Worm (Caenorhabditis elegans) whole organism, L4 larva: ENCODE measurements around the gene famp-1.

Experiments
- D1046.2 ChIP-seq: fragments of 200-800 bp; sonication (Bioruptor generic); IDR thresholded peaks from 2 replicates; pipeline ENCODE4 v1.3.6; 2022; ENCODE audit warnings: missing genetic modification characterization, missing compliant biosample characterization
- ZK546.5 ChIP-seq, 2 experiments: sonication (generic microtip); optimal IDR thresholded peaks; 2 replicates each; lab custom pipeline; 2017; ENCODE audit warnings: missing biosample characterization in 2 of 2, missing genetic modification characterization in 2 of 2
- aha-1 ChIP-seq: fragments of 150-350 bp; peaks from one replicate; lab custom pipeline; 2014; ENCODE audit warnings: missing biosample characterization, missing genetic modification characterization
- attf-4 ChIP-seq: sonication (generic microtip); optimal IDR thresholded peaks from 3 replicates; lab custom pipeline; 2017; ENCODE audit warnings: missing biosample characterization, missing genetic modification characterization
- ceh-82 ChIP-seq: sonication (generic microtip); optimal IDR thresholded peaks from 2 replicates; lab custom pipeline; 2017; ENCODE audit warnings: missing biosample characterization, missing genetic modification characterization
- daf-16 ChIP-seq, 3 experiments: sonication (generic microtip); optimal IDR thresholded peaks; 2 replicates each; lab custom pipeline; 2016 to 2017; ENCODE audit warnings: missing genetic modification characterization in 3 of 3, missing genetic modification reagents in 3 of 3, mild to moderate bottlenecking in 2 of 3, missing compliant biosample characterization in 2 of 3, missing biosample characterization in 1 of 3, moderate library complexity in 1 of 3
- dmd-8 ChIP-seq: fragments of 200-800 bp; sonication (Bioruptor generic); IDR thresholded peaks from 2 replicates; pipeline ENCODE4 v1.3.6; 2022; ENCODE audit warnings: missing genetic modification characterization, missing compliant biosample characterization
- dmd-9 ChIP-seq: fragments of 200-800 bp; sonication (Bioruptor generic); IDR thresholded peaks from 2 replicates; pipeline ENCODE4 v1.3.6; 2022; ENCODE audit warnings: missing genetic modification reagents, missing genetic modification characterization, missing compliant biosample characterization
- egl-43 ChIP-seq: fragments of 200-800 bp; sonication (Bioruptor generic); IDR thresholded peaks from 2 replicates; pipeline ENCODE4 v1.3.6; 2022; ENCODE audit warnings: missing genetic modification reagents, missing genetic modification characterization, missing compliant biosample characterization
- fkh-10 ChIP-seq: fragments of 150-350 bp; optimal IDR thresholded peaks from 2 replicates; lab custom pipeline; 2014; ENCODE audit warnings: missing biosample characterization, missing genetic modification reagents, missing genetic modification characterization
- fos-1 ChIP-seq: fragments of 150-350 bp; optimal IDR thresholded peaks from 2 replicates; lab custom pipeline; 2014; ENCODE audit warnings: missing biosample characterization, missing genetic modification characterization
- gei-8 ChIP-seq: fragments of 200-800 bp; sonication (Bioruptor generic); optimal IDR thresholded peaks from 2 replicates; lab custom pipeline; 2018; ENCODE audit warnings: mild to moderate bottlenecking, missing genetic modification characterization, missing compliant biosample characterization
- hlh-11 ChIP-seq: fragments of 200-800 bp; sonication (Bioruptor generic); optimal IDR thresholded peaks from 2 replicates; lab custom pipeline; 2018; ENCODE audit warnings: mild to moderate bottlenecking, missing genetic modification characterization, missing compliant biosample characterization
- hlh-30 ChIP-seq: sonication (generic microtip); optimal IDR thresholded peaks from 2 replicates; lab custom pipeline; 2017; ENCODE audit warnings: antibody characterized with exemption, mild to moderate bottlenecking, missing genetic modification characterization, missing compliant biosample characterization; ENCODE audit not compliant: insufficient read depth
- hmg-1.1 ChIP-seq: fragments of 200-800 bp; sonication (Bioruptor generic); IDR thresholded peaks from 2 replicates; pipeline ENCODE4 v1.3.6; 2022; ENCODE audit warnings: missing genetic modification reagents, missing genetic modification characterization, missing compliant biosample characterization
- lin-13 ChIP-seq: fragments of 150-350 bp; optimal IDR thresholded peaks from 2 replicates; lab custom pipeline; 2014; ENCODE audit warnings: missing biosample characterization, missing genetic modification reagents, missing genetic modification characterization
- lin-38 ChIP-seq: fragments of 200-800 bp; sonication (Bioruptor generic); IDR thresholded peaks from 2 replicates; pipeline ENCODE4 v1.3.6; 2022; ENCODE audit warnings: missing genetic modification reagents, missing genetic modification characterization, missing compliant biosample characterization
- mes-2 ChIP-seq: sonication (generic microtip); optimal IDR thresholded peaks from 2 replicates; lab custom pipeline; 2016; ENCODE audit warnings: missing genotype, mild to moderate bottlenecking, missing genetic modification characterization, missing compliant biosample characterization; ENCODE audit not compliant: poor library complexity, severe bottlenecking
- nhr-10 ChIP-seq: fragments of 150-350 bp; optimal IDR thresholded peaks from 2 replicates; lab custom pipeline; 2014; ENCODE audit warnings: missing biosample characterization, missing genetic modification characterization
- nhr-11 ChIP-seq: fragments of 150-350 bp; optimal IDR thresholded peaks from 2 replicates; lab custom pipeline; 2014; ENCODE audit warnings: missing biosample characterization, missing genetic modification characterization
- nhr-111 ChIP-seq: fragments of 200-800 bp; sonication (Bioruptor generic); optimal IDR thresholded peaks from 2 replicates; lab custom pipeline; 2018; ENCODE audit warnings: mild to moderate bottlenecking, missing genetic modification characterization, missing compliant biosample characterization
- nhr-28 ChIP-seq: fragments of 150-350 bp; optimal IDR thresholded peaks from 2 replicates; lab custom pipeline; 2014; ENCODE audit warnings: missing biosample characterization, missing genetic modification characterization
- nhr-41 ChIP-seq: fragments of 200-800 bp; sonication (Bioruptor generic); IDR thresholded peaks from 2 replicates; pipeline ENCODE4 v1.3.6; 2022; ENCODE audit warnings: missing genetic modification reagents, missing genetic modification characterization, missing compliant biosample characterization
- nhr-76 ChIP-seq: fragments of 150-350 bp; optimal IDR thresholded peaks from 2 replicates; lab custom pipeline; 2014; ENCODE audit warnings: missing biosample characterization, missing genetic modification characterization
- nhr-77 ChIP-seq: fragments of 150-350 bp; optimal IDR thresholded peaks from 2 replicates; lab custom pipeline; 2014; ENCODE audit warnings: missing biosample characterization, missing genetic modification characterization
- pha-4 ChIP-seq, 2 experiments: fragments of 150-350 bp in 1 of 2; fragments of 200-800 bp in 1 of 2; sonication (Bioruptor generic) in 1 of 2; IDR thresholded peaks in 1 of 2; optimal IDR thresholded peaks in 1 of 2; 2 replicates each; pipeline versions ENCODE4 v1.3.6 to Lab custom; 2014 to 2022; ENCODE audit warnings: missing genetic modification characterization in 2 of 2, missing genetic modification reagents in 2 of 2, missing biosample characterization in 1 of 2, missing compliant biosample characterization in 1 of 2
- php-3 ChIP-seq: fragments of 200-800 bp; sonication (Bioruptor generic); IDR thresholded peaks from 2 replicates; pipeline ENCODE4 v1.3.6; 2022; ENCODE audit warnings: missing genetic modification reagents, missing genetic modification characterization, missing compliant biosample characterization
- pqm-1 ChIP-seq: sonication (generic microtip); optimal IDR thresholded peaks from 2 replicates; lab custom pipeline; 2017; ENCODE audit warnings: missing biosample characterization, missing genetic modification characterization
- sdz-12 ChIP-seq: fragments of 200-800 bp; sonication (Bioruptor generic); optimal IDR thresholded peaks from 2 replicates; lab custom pipeline; 2018; ENCODE audit warnings: mild to moderate bottlenecking, missing genetic modification characterization, missing compliant biosample characterization
- set-16 ChIP-seq: fragments of 200-800 bp; sonication (Bioruptor generic); IDR thresholded peaks from 2 replicates; pipeline ENCODE4 v1.3.6; 2022; ENCODE audit warnings: missing genetic modification reagents, missing genetic modification characterization, missing compliant biosample characterization
- snpc-1.2 ChIP-seq: fragments of 200-800 bp; sonication (Bioruptor generic); IDR thresholded peaks from 2 replicates; pipeline ENCODE4 v1.3.6; 2022; ENCODE audit warnings: missing genetic modification reagents, missing genetic modification characterization, missing compliant biosample characterization
- snpc-4 ChIP-seq: fragments of 150-350 bp; optimal IDR thresholded peaks from 2 replicates; lab custom pipeline; 2014; ENCODE audit warnings: missing biosample characterization, missing genetic modification characterization
- spr-1 ChIP-seq: sonication (generic microtip); optimal IDR thresholded peaks from 2 replicates; lab custom pipeline; 2016; ENCODE audit warnings: mild to moderate bottlenecking, missing genetic modification characterization, missing compliant biosample characterization
- tra-1 ChIP-seq: fragments of 200-800 bp; sonication (Bioruptor generic); IDR thresholded peaks from 2 replicates; pipeline ENCODE4 v1.3.6; 2022; ENCODE audit warnings: missing genetic modification reagents, missing genetic modification characterization, missing compliant biosample characterization
- unc-39 ChIP-seq: sonication (generic microtip); optimal IDR thresholded peaks from 2 replicates; lab custom pipeline; 2017; ENCODE audit warnings: missing biosample characterization, missing genetic modification characterization
- zfp-3 ChIP-seq: fragments of 200-800 bp; sonication (Bioruptor generic); conservative IDR thresholded peaks from 2 replicates; pipeline ENCODE4 v1.3.6; 2022; ENCODE audit warnings: missing genetic modification reagents, missing genetic modification characterization, missing compliant biosample characterization
- ztf-7 ChIP-seq: fragments of 150-350 bp; optimal IDR thresholded peaks from 2 replicates; lab custom pipeline; 2014; ENCODE audit warnings: missing biosample characterization, missing genetic modification characterization

The famp-1 gene

ce11 chrIV:2228678-2229077, 34.8 kb downstream of the famp-1 start:
- TF ChIP-seq ztf-7 (tag; lab: Kevin White, UChicago) (no peak), nhr-41 (GFP tag; lab: Robert Waterston, UW) (no peak), egl-43 (GFP tag; lab: Robert Waterston, UW) (no peak), D1046.2 (no peak), nhr-111 (GFP tag; lab: Kevin White, UChicago) (no peak), sdz-12 (GFP tag; lab: Kevin White, UChicago) (no peak), gei-8 (GFP tag; lab: Kevin White, UChicago) (no peak), unc-39 (tag; lab: Kevin White, UChicago) (no peak), zfp-3 (GFP tag; lab: Robert Waterston, UW) (no peak), dmd-9 (GFP tag; lab: Robert Waterston, UW) (no peak)

- TF ChIP-seq ZK546.5 (tag; optimal IDR thresholded peaks at IDR 0.05; lab: Kevin White, UChicago) (no peak), sdz-12 (GFP tag; lab: Kevin White, UChicago) (peak; percentile 48), pha-4 (GFP tag; IDR thresholded peaks at IDR 0.05; lab: Robert Waterston, UW) (no peak), pha-4 (tag; optimal IDR thresholded peaks at IDR 0.05; lab: Kevin White, UChicago) (no peak), snpc-4 (tag; lab: Kevin White, UChicago) (no peak), spr-1 (no peak), lin-13 (no peak), snpc-1.2 (GFP tag; lab: Robert Waterston, UW) (no peak), dmd-8 (no peak), tra-1 (no peak), fos-1 (tag; lab: Kevin White, UChicago) (no peak), egl-43 (GFP tag; lab: Robert Waterston, UW) (0 out of 2 replicates have a peak, but pooled peaks have one; percentile 54), fkh-10 (GFP tag; lab: Kevin White, UChicago) (no peak), mes-2 (no peak), gei-8 (GFP tag; lab: Kevin White, UChicago) (no peak), set-16 (GFP tag; lab: Robert Waterston, UW) (peak; percentile 23; the same call in 1 of the 2 replicates), D1046.2 (no peak), nhr-10 (tag; lab: Kevin White, UChicago) (no peak), nhr-11 (tag; lab: Kevin White, UChicago) (no peak)
- TF ChIP-seq, all 104 proteins: peak for 3
These were observed 39.8 kb downstream of the famp-1 start for ce11 chrIV:2223685-2224084.

- TF ChIP-seq nhr-77 (tag; lab: Kevin White, UChicago) = no peak
- TF ChIP-seq lin-38 (GFP tag; lab: Robert Waterston, UW) = peak; percentile 33; the same call in 1 of the 2 replicates
These were observed 40.3 kb downstream of the famp-1 start for ce11 chrIV:2223144-2223543.

ce11 chrIV:2222528-2222927, 40.9 kb downstream of the famp-1 start, which contains the start of gene fnip-2:
fnip-2 (plus strand) TSS chrIV:2222828.
- TF ChIP-seq aha-1 (tag; lab: Kevin White, UChicago) = peak; percentile 65
- TF ChIP-seq hmg-1.1 (GFP tag; lab: Robert Waterston, UW) = no peak
- TF ChIP-seq php-3 (GFP tag; lab: Robert Waterston, UW) = no peak
- no peak for TF ChIP-seq snpc-4 (tag; lab: Kevin White, UChicago)
- TF ChIP-seq, all 104 proteins: peak for 1

ce11 chrIV:2221350-2221749, 42.1 kb downstream of the famp-1 start:
- TF ChIP-seq attf-4 (no peak), daf-16 (GFP tag; optimal IDR thresholded peaks at IDR 0.05; lab: Kevin White, UChicago) (no peak), daf-16 (tag; optimal IDR thresholded peaks at IDR 0.05; lab: Kevin White, UChicago) (peak; percentile 42), nhr-28 (tag; lab: Kevin White, UChicago) (peak; percentile 41), hlh-11 (tag; lab: Kevin White, UChicago) (peak; percentile 5), hlh-30 (tag; lab: Kevin White, UChicago) (peak; percentile 54), pqm-1 (peak; percentile 11), dmd-9 (GFP tag; lab: Robert Waterston, UW) (no peak), nhr-76 (no peak), ceh-82 (tag; lab: Kevin White, UChicago) (no peak)
- TF ChIP-seq, all 104 proteins: peak for 5
